Fruit fly (Drosophila melanogaster): ENCODE measurements around the gene CG34324.

DNA sequence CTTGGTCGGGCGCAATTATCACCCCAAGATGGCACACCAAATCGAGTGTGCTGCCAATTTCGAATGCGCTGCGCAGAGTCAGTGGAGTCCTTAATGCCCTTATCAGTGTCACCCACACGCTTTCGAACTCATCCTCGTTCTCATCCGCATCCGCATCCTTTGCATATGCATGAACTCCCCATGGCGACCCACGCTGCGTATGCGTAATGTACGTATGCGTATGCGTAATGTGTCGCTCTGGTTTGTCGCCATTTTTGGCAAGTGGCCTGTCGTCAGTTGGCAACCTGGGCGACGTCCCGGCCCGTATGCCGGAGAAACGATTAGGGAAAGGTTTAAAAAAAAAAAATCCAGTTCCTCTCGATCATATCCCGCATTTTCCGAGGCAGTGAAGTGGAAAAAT is 21.5 kb upstream of the CG34324 start:
- no peak for TF ChIP-seq CG8478 (optimal IDR thresholded peaks at IDR 0.05)
- TF ChIP-seq CTCF (optimal IDR thresholded peaks at IDR 0.05), result no peak

Data from S2 (cell line).